Worm (Caenorhabditis elegans): ENCODE results near the gene W04E12.5.

The W04E12.5 gene

DNA sequence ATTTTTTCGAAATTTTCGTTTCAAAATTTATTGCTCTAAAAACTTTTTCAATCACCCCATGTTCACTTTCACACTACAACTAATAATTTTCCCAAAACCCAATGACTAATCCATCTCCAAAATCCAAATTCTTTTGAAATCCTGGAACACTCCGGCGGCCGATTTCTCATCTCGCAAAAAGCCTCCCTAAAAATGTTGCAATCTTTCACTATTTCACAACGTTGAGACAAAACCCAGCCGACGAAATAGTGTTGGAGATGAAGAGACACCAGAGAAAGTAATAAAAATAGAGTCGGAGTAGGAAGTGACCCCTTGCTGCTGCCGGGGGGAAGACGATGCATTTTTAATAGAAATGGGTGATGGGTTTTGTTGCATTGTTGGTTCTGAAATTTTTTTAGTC, 21.4 kb upstream of the W04E12.5 start:
- TF ChIP-seq ces-1 (GFP tag; optimal IDR thresholded peaks at IDR 0.05) (peak; percentile 1), unc-39 (tag; optimal IDR thresholded peaks at IDR 0.05) (no peak)

DNA sequence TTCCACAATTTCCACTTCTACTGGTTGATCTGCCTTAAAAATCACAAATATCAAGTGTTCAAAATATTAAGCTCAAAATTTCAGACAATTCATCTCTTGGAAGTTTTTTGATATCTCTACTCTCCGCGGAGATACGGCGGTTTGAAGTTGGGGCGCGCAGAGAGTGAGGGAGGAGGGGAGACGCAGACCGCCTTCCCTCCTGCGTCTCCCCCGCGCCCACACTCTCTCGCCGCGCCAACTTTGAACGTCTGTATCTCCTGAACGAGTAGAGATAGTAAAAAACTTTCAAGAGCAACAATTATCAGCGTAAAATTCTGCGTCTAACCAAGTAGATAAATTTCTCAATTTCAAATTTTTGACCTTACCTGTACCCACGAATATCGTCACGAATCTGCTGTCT, 18.0 kb upstream of the W04E12.5 start:
- TF ChIP-seq pha-4 (tag; optimal IDR thresholded peaks at IDR 0.05) (no peak), ceh-39 (tag; optimal IDR thresholded peaks at IDR 0.05) (no peak), hlh-1 (tag; optimal IDR thresholded peaks at IDR 0.05) (no peak), ztf-11 (tag; optimal IDR thresholded peaks at IDR 0.05) (no peak), snpc-4 (tag; optimal IDR thresholded peaks at IDR 0.05) (no peak)

DNA sequence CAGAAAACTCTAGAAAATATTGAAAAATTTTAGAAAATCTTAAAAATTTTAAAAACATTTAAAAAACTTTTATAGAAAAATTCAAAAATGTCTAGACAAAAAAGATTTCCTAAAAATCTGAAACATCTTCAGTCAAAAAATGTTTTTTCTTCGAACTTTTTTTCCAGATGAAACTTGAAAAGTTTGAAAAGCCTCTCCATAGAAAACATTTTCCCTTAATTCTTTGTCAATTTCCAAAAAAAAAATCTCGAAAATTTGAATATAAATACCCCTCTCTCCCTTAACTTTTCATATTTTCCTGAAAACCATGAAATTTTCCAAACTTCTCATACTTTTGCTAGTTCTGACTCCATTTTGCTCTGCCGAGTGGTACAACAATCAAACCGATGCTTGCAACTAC, 17.2 kb upstream of the W04E12.5 start, which contains the start of gene Y116F11A.3:
Gene Y116F11A.3 (plus strand): TSS at position 301 of the 400 bp plus-strand sequence.
- TF ChIP-seq ztf-11 (tag; optimal IDR thresholded peaks at IDR 0.05), result no peak
- no peak for TF ChIP-seq snpc-4 (tag; optimal IDR thresholded peaks at IDR 0.05)
- no peak for TF ChIP-seq ceh-39 (tag; optimal IDR thresholded peaks at IDR 0.05)
- TF ChIP-seq sptf-1 (tag; optimal IDR thresholded peaks at IDR 0.05), result no peak
- no peak for TF ChIP-seq nhr-237 (tag; optimal IDR thresholded peaks at IDR 0.05)

ce11 chrV:19730280-19730679, 15.7 kb upstream of the W04E12.5 start, which contains the start of gene Y116F11A.1:
Gene Y116F11A.1 (plus strand): TSS chrV:19730580.
- TF ChIP-seq hlh-1 (tag; optimal IDR thresholded peaks at IDR 0.05) (no peak), ham-2 (GFP tag; optimal IDR thresholded peaks at IDR 0.05) (no peak), flh-1 (GFP tag; optimal IDR thresholded peaks at IDR 0.05) (no peak), zip-8 (tag; optimal IDR thresholded peaks at IDR 0.05) (no peak), pha-4 (tag; optimal IDR thresholded peaks at IDR 0.05) (no peak), ceh-83 (GFP tag; optimal IDR thresholded peaks at IDR 0.05) (no peak), nhr-237 (tag; optimal IDR thresholded peaks at IDR 0.05) (no peak)

DNA sequence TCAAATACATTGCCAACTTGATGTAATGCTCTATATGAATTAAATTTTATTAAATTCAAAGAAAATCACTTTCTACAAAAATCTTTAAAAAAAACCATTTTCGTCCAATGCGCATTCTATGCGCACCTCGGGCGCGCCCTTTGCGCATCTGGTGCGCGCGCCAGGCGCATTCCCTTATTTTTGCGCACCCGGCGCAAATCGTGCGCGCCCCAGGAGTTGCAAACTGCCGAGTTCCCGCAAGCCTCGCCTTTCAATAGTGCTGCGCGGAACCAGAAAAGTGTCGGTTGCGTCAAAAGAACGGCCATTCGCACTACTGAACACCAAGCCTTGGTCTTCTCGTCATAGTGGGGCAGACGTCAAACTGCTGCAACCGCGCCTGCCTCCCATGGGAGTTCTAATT, 12.2 kb upstream of the W04E12.5 start:
- TF ChIP-seq ham-2 (GFP tag; optimal IDR thresholded peaks at IDR 0.05) (no peak), nhr-237 (tag; optimal IDR thresholded peaks at IDR 0.05) (no peak), nhr-76 (tag; optimal IDR thresholded peaks at IDR 0.05) (no peak), hlh-1 (tag; optimal IDR thresholded peaks at IDR 0.05) (no peak), drap-1 (GFP tag; optimal IDR thresholded peaks at IDR 0.05) (no peak), bed-3 (GFP tag; optimal IDR thresholded peaks at IDR 0.05) (no peak), snpc-4 (tag; optimal IDR thresholded peaks at IDR 0.05) (no peak)

ce11 chrV:19737458-19737857, 8.5 kb upstream of the W04E12.5 start, which contains the start of gene W04E12.7:
Gene W04E12.7 (minus strand): TSS chrV:19737558.
- no peak for TF ChIP-seq nhr-2 (tag; optimal IDR thresholded peaks at IDR 0.05)
- TF ChIP-seq lin-13 (tag; optimal IDR thresholded peaks at IDR 0.05), result no peak
- TF ChIP-seq zip-8 (tag; optimal IDR thresholded peaks at IDR 0.05), result no peak
- TF ChIP-seq unc-39 (tag; optimal IDR thresholded peaks at IDR 0.05), result no peak
- TF ChIP-seq unc-120 (tag; optimal IDR thresholded peaks at IDR 0.05; ENCODE audit: poor library complexity, severe bottlenecking), result no peak
- TF ChIP-seq nhr-76 (tag; optimal IDR thresholded peaks at IDR 0.05), result no peak
- no peak for TF ChIP-seq sem-2 (GFP tag; optimal IDR thresholded peaks at IDR 0.05)
- TF ChIP-seq ztf-11 (tag; optimal IDR thresholded peaks at IDR 0.05), result no peak
- TF ChIP-seq ceh-43 (GFP tag; optimal IDR thresholded peaks at IDR 0.05), result no peak
- no peak for TF ChIP-seq ham-2 (GFP tag; optimal IDR thresholded peaks at IDR 0.05)
- no peak for TF ChIP-seq drap-1 (GFP tag; optimal IDR thresholded peaks at IDR 0.05)
- no peak for TF ChIP-seq cnd-1 (tag; optimal IDR thresholded peaks at IDR 0.05)
- no peak for TF ChIP-seq ceh-83 (GFP tag; optimal IDR thresholded peaks at IDR 0.05)

ce11 chrV:19738117-19738516, 7.8 kb upstream of the W04E12.5 start, which contains the start of gene fbxa-131:
Gene fbxa-131 (plus strand): TSS chrV:19738417.
- TF ChIP-seq mls-2 (tag; optimal IDR thresholded peaks at IDR 0.05), result no peak
- no peak for TF ChIP-seq tbx-8 (GFP tag; optimal IDR thresholded peaks at IDR 0.05)
- TF ChIP-seq zip-8 (tag; optimal IDR thresholded peaks at IDR 0.05), result no peak
- TF ChIP-seq nhr-76 (tag; optimal IDR thresholded peaks at IDR 0.05), result no peak
- TF ChIP-seq drap-1 (GFP tag; optimal IDR thresholded peaks at IDR 0.05), result no peak
- TF ChIP-seq pha-4 (tag; optimal IDR thresholded peaks at IDR 0.05), result no peak
- no peak for TF ChIP-seq unc-62 (GFP tag; optimal IDR thresholded peaks at IDR 0.05)
- TF ChIP-seq elt-1 (tag; optimal IDR thresholded peaks at IDR 0.05; ENCODE audit: borderline replicate concordance, insufficient read depth), result no peak
- TF ChIP-seq ceh-39 (tag; optimal IDR thresholded peaks at IDR 0.05), result no peak
- TF ChIP-seq ceh-43 (GFP tag; optimal IDR thresholded peaks at IDR 0.05), result no peak
- TF ChIP-seq sptf-1 (tag; optimal IDR thresholded peaks at IDR 0.05), result no peak
- TF ChIP-seq blmp-1 (tag; optimal IDR thresholded peaks at IDR 0.05), result no peak
- TF ChIP-seq unc-120 (tag; optimal IDR thresholded peaks at IDR 0.05; ENCODE audit: poor library complexity, severe bottlenecking), result no peak
- no peak for TF ChIP-seq snpc-4 (tag; optimal IDR thresholded peaks at IDR 0.05)
- no peak for TF ChIP-seq nhr-237 (tag; optimal IDR thresholded peaks at IDR 0.05)
- TF ChIP-seq nhr-12 (tag; optimal IDR thresholded peaks at IDR 0.05), result no peak
